Worm (Caenorhabditis elegans): ENCODE data around the gene drap-1.

drap-1 gene

ce11 chrV:9740858-9741257 is 11.0 kb downstream of the drap-1 start, which contains the start of gene sta-2:
TSS of gene sta-2 (plus strand) at chrV:9741206.
- TF ChIP-seq T22C8.4 (GFP tag; IDR thresholded peaks at IDR 0.05) (no peak), ztf-29 (GFP tag; IDR thresholded peaks at IDR 0.05) (no peak), flt-1 (GFP tag; IDR thresholded peaks at IDR 0.05) (no peak), cog-1 (tag; optimal IDR thresholded peaks at IDR 0.05) (no peak), klf-2 (GFP tag; conservative IDR thresholded peaks at IDR 0.05) (no peak), tab-1 (GFP tag; IDR thresholded peaks at IDR 0.05) (no peak), ref-1 (GFP tag; conservative IDR thresholded peaks at IDR 0.05) (no peak), ztf-23 (GFP tag; IDR thresholded peaks at IDR 0.05) (no peak), med-1 (GFP tag; optimal IDR thresholded peaks at IDR 0.05; ENCODE audit: insufficient read depth) (no peak)

ce11 chrV:9744934-9745333 is 15.0 kb downstream of the drap-1 start, which contains the start of gene F58E6.13:
TSS of gene F58E6.13 (plus strand) at chrV:9745234.
- no peak for TF ChIP-seq ztf-23 (GFP tag; IDR thresholded peaks at IDR 0.05)
- no peak for TF ChIP-seq med-1 (GFP tag; optimal IDR thresholded peaks at IDR 0.05; ENCODE audit: insufficient read depth)
- TF ChIP-seq ztf-29 (GFP tag; IDR thresholded peaks at IDR 0.05), result no peak

DNA sequence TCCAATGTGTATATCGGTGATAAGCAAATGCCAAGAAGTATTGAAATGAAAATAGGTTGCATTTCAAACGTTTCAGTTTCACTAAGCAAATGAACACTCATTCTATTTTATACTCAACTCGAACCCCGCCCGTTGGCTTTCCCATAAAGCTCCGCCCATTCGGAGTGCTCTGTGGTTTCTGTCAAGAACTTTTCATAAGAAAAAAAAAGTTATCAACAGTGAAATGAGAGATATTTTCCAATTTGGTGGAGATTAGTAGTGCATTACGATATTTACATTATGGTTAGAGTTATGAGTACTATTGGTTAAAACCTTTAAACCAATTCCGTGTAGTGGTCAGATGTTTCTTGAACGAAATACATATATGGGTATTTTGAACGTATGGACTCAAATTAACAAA is 20.4 kb downstream of the drap-1 start, which contains the start of gene F58E6.4:
F58E6.4 (minus strand) TSS at position 101 of the 400 bp plus-strand sequence.
- TF ChIP-seq T22C8.4 (GFP tag; IDR thresholded peaks at IDR 0.05), result no peak
- no peak for TF ChIP-seq flt-1 (GFP tag; IDR thresholded peaks at IDR 0.05)

DNA sequence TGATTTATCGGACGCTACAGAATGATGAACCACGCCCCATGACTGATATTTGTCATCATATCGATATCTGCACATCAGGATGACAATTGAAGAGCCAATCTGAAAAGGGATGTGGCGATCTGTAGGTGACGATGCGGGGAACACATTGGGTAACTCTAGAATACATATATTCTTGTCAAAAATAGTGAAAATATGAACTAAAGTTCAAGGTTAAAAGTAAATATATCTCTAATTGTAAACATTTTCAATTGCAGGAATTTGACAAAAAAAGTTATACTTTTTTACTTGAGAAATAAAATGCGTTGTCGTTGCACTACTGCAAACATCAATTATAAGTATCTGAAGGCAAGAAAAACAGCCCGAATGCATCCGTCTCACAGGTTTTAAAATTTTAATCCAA is 23.0 kb downstream of the drap-1 start, which contains the start of gene F58E6.6:
F58E6.6 (minus strand) TSS at position 101 of the 400 bp plus-strand sequence.
- TF ChIP-seq flt-1 (GFP tag; IDR thresholded peaks at IDR 0.05) (no peak), ref-1 (GFP tag; conservative IDR thresholded peaks at IDR 0.05) (no peak), ztf-23 (GFP tag; IDR thresholded peaks at IDR 0.05) (no peak), T22C8.4 (GFP tag; IDR thresholded peaks at IDR 0.05) (no peak), klf-2 (GFP tag; conservative IDR thresholded peaks at IDR 0.05) (no peak), cog-1 (tag; optimal IDR thresholded peaks at IDR 0.05) (no peak), ztf-29 (GFP tag; IDR thresholded peaks at IDR 0.05) (no peak), med-1 (GFP tag; optimal IDR thresholded peaks at IDR 0.05; ENCODE audit: insufficient read depth) (no peak), tab-1 (GFP tag; IDR thresholded peaks at IDR 0.05) (no peak)

ce11 chrV:9753554-9753953 is 23.6 kb downstream of the drap-1 start:
- TF ChIP-seq cog-1 (tag; optimal IDR thresholded peaks at IDR 0.05) (no peak), tab-1 (GFP tag; IDR thresholded peaks at IDR 0.05) (no peak), ztf-23 (GFP tag; IDR thresholded peaks at IDR 0.05) (no peak), ztf-29 (GFP tag; IDR thresholded peaks at IDR 0.05) (no peak), flt-1 (GFP tag; IDR thresholded peaks at IDR 0.05) (no peak), med-1 (GFP tag; optimal IDR thresholded peaks at IDR 0.05; ENCODE audit: insufficient read depth) (no peak), T22C8.4 (GFP tag; IDR thresholded peaks at IDR 0.05) (no peak), klf-2 (GFP tag; conservative IDR thresholded peaks at IDR 0.05) (no peak), ref-1 (GFP tag; conservative IDR thresholded peaks at IDR 0.05) (no peak)

DNA sequence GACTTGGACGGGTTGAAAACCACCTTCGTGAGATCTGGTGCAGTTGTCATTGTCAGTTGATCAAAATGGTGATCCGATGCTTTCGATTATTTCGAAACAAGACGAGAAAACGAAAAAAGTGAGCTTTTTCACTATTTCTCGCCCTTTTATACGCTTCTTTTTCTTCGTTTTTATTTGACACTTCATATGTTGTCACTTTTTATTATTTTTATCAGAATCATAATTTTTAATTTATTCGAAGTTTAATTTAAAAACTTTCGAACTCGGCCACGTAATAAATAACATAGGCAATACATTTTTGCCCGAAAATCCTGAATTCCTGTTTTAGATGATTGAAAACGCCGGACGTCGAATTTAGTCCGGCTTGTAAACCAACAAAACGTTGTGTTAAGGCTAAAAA is 24.6 kb downstream of the drap-1 start, which contains the start of gene F58E6.5:
F58E6.5 (minus strand) TSS at position 101 of the 400 bp plus-strand sequence.
- TF ChIP-seq T22C8.4 (GFP tag; IDR thresholded peaks at IDR 0.05) (no peak), ztf-23 (GFP tag; IDR thresholded peaks at IDR 0.05) (no peak), ref-1 (GFP tag; conservative IDR thresholded peaks at IDR 0.05) (no peak), cog-1 (tag; optimal IDR thresholded peaks at IDR 0.05) (no peak), klf-2 (GFP tag; conservative IDR thresholded peaks at IDR 0.05) (no peak), ztf-29 (GFP tag; IDR thresholded peaks at IDR 0.05) (no peak), flt-1 (GFP tag; IDR thresholded peaks at IDR 0.05) (no peak), med-1 (GFP tag; optimal IDR thresholded peaks at IDR 0.05; ENCODE audit: insufficient read depth) (no peak), tab-1 (GFP tag; IDR thresholded peaks at IDR 0.05) (no peak)

- TF ChIP-seq ref-1 (GFP tag; conservative IDR thresholded peaks at IDR 0.05), result no peak
- TF ChIP-seq ztf-23 (GFP tag; IDR thresholded peaks at IDR 0.05), result no peak
- no peak for TF ChIP-seq klf-2 (GFP tag; conservative IDR thresholded peaks at IDR 0.05)
- no peak for TF ChIP-seq ztf-29 (GFP tag; IDR thresholded peaks at IDR 0.05)
- TF ChIP-seq tab-1 (GFP tag; IDR thresholded peaks at IDR 0.05), result no peak
- no peak for TF ChIP-seq med-1 (GFP tag; optimal IDR thresholded peaks at IDR 0.05; ENCODE audit: insufficient read depth)
- TF ChIP-seq cog-1 (tag; optimal IDR thresholded peaks at IDR 0.05), result no peak
- no peak for TF ChIP-seq T22C8.4 (GFP tag; IDR thresholded peaks at IDR 0.05)
- TF ChIP-seq flt-1 (GFP tag; IDR thresholded peaks at IDR 0.05), result no peak
Measured at ce11 chrV:9755725-9756124, 25.8 kb downstream of the drap-1 start, which contains the start of gene F58E6.8. TSS of gene F58E6.8 (minus strand) at chrV:9755825.

DNA sequence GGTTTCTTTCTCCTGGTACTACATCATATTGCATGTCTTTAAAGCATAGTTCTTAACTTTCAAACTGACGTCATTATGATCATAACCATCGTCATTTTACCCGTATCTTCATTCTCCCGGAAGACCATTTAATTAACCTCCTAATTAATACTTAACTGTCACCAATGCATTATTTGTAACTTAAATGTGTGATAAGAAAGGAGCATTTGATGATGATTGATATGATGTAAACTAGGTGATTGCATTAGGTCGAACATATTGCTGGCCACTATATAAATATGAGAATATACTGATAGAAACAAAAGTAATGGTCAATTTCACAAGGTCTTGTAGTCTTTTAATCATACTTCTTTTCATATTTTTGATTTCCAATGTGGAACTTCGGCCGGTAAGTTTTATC is 26.3 kb downstream of the drap-1 start, which contains the start of gene hrg-3:
hrg-3 (plus strand) TSS at position 227 of the 400 bp plus-strand sequence.
- TF ChIP-seq T22C8.4 (GFP tag; IDR thresholded peaks at IDR 0.05) (no peak), med-1 (GFP tag; optimal IDR thresholded peaks at IDR 0.05; ENCODE audit: insufficient read depth) (no peak), klf-2 (GFP tag; conservative IDR thresholded peaks at IDR 0.05) (no peak), ztf-29 (GFP tag; IDR thresholded peaks at IDR 0.05) (no peak), ref-1 (GFP tag; conservative IDR thresholded peaks at IDR 0.05) (no peak), ztf-23 (GFP tag; IDR thresholded peaks at IDR 0.05) (no peak), cog-1 (tag; optimal IDR thresholded peaks at IDR 0.05) (no peak), flt-1 (GFP tag; IDR thresholded peaks at IDR 0.05) (no peak), tab-1 (GFP tag; IDR thresholded peaks at IDR 0.05) (no peak)

DNA sequence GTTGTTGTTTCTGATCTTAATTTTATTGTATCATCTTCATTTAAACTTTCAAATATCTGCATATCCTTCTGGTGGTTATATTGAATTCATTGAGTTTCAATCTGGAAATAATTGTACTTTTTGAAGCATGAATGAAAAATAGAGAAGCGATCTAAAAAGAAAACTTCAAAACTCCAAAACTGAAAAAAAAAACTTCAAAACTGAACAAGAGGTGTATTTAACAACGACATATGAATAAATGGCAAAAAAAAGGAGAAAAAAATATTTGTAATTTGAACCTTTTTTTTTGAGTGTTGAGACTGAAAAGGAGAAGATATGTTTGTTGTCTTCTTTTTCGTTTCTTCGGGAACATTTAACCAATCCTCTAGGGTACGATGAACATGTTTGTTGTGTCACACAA is 28.0 kb downstream of the drap-1 start, which contains the start of gene F58E6.11:
F58E6.11 (minus strand) TSS at position 101 of the 400 bp plus-strand sequence.
- TF ChIP-seq klf-2 (GFP tag; conservative IDR thresholded peaks at IDR 0.05), result no peak
- no peak for TF ChIP-seq T22C8.4 (GFP tag; IDR thresholded peaks at IDR 0.05)
- no peak for TF ChIP-seq flt-1 (GFP tag; IDR thresholded peaks at IDR 0.05)
- TF ChIP-seq tab-1 (GFP tag; IDR thresholded peaks at IDR 0.05), result no peak
- TF ChIP-seq ztf-29 (GFP tag; IDR thresholded peaks at IDR 0.05), result no peak
- no peak for TF ChIP-seq cog-1 (tag; optimal IDR thresholded peaks at IDR 0.05)
- no peak for TF ChIP-seq ztf-23 (GFP tag; IDR thresholded peaks at IDR 0.05)
- TF ChIP-seq ref-1 (GFP tag; conservative IDR thresholded peaks at IDR 0.05), result no peak
- TF ChIP-seq med-1 (GFP tag; optimal IDR thresholded peaks at IDR 0.05; ENCODE audit: insufficient read depth), result no peak

ce11 chrV:9758437-9758836 is 28.5 kb downstream of the drap-1 start:
- no peak for TF ChIP-seq ztf-29 (GFP tag; IDR thresholded peaks at IDR 0.05)
- no peak for TF ChIP-seq tab-1 (GFP tag; IDR thresholded peaks at IDR 0.05)
- no peak for TF ChIP-seq flt-1 (GFP tag; IDR thresholded peaks at IDR 0.05)
- TF ChIP-seq med-1 (GFP tag; optimal IDR thresholded peaks at IDR 0.05; ENCODE audit: insufficient read depth), result no peak
- no peak for TF ChIP-seq T22C8.4 (GFP tag; IDR thresholded peaks at IDR 0.05)
- no peak for TF ChIP-seq klf-2 (GFP tag; conservative IDR thresholded peaks at IDR 0.05)
- no peak for TF ChIP-seq ref-1 (GFP tag; conservative IDR thresholded peaks at IDR 0.05)
- TF ChIP-seq ztf-23 (GFP tag; IDR thresholded peaks at IDR 0.05), result no peak
- TF ChIP-seq cog-1 (tag; optimal IDR thresholded peaks at IDR 0.05), result no peak

Data from whole organism, midembryonic.